Worm (Caenorhabditis elegans): ENCODE data around the gene C48D1.1.

The C48D1.1 gene

DNA sequence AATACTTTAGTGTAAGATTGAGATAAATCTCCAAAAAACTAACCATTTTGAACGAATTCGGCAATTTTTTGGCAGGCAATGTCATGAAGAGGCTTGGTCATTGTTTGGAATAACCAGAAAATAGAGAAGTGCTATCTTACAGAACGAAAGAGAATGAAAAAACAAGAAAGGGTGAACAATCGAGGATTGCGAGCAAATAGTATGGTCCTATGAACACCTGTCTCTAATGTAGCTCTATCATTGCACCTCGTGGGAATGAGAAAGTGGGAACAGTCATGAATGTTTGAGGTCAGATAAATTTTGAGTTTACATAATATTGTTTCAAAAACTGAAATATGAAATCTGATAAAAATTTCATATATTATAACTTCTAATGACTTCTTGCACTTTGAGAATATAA lies at the start of gene C48D1.1:
TSS of gene C48D1.1 (minus strand) at position 101 of the 400 bp plus-strand sequence.
- no peak for TF ChIP-seq klf-2 (GFP tag; conservative IDR thresholded peaks at IDR 0.05)
- TF ChIP-seq med-1 (GFP tag; optimal IDR thresholded peaks at IDR 0.05; ENCODE audit: insufficient read depth): no peak
- no peak for TF ChIP-seq T22C8.4 (GFP tag; IDR thresholded peaks at IDR 0.05)
- TF ChIP-seq ztf-23 (GFP tag; IDR thresholded peaks at IDR 0.05): no peak
- TF ChIP-seq flt-1 (GFP tag; IDR thresholded peaks at IDR 0.05): no peak
- no peak for TF ChIP-seq cog-1 (tag; optimal IDR thresholded peaks at IDR 0.05)
- TF ChIP-seq ref-1 (GFP tag; conservative IDR thresholded peaks at IDR 0.05): no peak
- TF ChIP-seq ztf-29 (GFP tag; IDR thresholded peaks at IDR 0.05): no peak
- TF ChIP-seq tab-1 (GFP tag; IDR thresholded peaks at IDR 0.05): no peak

DNA sequence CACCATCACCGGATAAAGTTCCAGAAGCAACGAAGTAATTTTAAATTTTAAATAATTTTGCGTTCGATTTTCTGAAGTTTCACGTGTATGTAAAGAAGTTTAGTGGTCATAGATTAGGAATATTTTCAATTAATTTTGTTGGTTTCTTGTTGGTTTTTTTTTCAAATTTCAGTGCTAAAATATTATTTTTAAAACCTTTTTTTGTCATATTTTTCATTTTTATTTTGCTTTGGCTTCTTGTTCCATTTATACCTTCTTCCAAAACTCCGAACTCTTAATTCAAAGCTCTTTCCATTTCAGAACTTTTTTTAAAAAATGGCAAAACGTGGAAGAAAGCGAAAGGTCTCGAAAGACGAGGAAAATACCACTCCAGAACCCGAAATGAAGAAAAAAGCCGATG lies 49.8 kb upstream of the C48D1.1 start, which contains the start of gene JC8.7:
TSS of gene JC8.7 (plus strand) at position 301 of the 400 bp plus-strand sequence.
- no peak for TF ChIP-seq T22C8.4 (GFP tag; IDR thresholded peaks at IDR 0.05)
- TF ChIP-seq tab-1 (GFP tag; IDR thresholded peaks at IDR 0.05): no peak
- no peak for TF ChIP-seq ref-1 (GFP tag; conservative IDR thresholded peaks at IDR 0.05)
- no peak for TF ChIP-seq ztf-29 (GFP tag; IDR thresholded peaks at IDR 0.05)
- TF ChIP-seq klf-2 (GFP tag; conservative IDR thresholded peaks at IDR 0.05): no peak
- no peak for TF ChIP-seq ztf-23 (GFP tag; IDR thresholded peaks at IDR 0.05)
- TF ChIP-seq flt-1 (GFP tag; IDR thresholded peaks at IDR 0.05): no peak
- no peak for TF ChIP-seq cog-1 (tag; optimal IDR thresholded peaks at IDR 0.05)
- no peak for TF ChIP-seq med-1 (GFP tag; optimal IDR thresholded peaks at IDR 0.05; ENCODE audit: insufficient read depth)

- TF ChIP-seq T22C8.4 (GFP tag; IDR thresholded peaks at IDR 0.05) (no peak), flt-1 (GFP tag; IDR thresholded peaks at IDR 0.05) (no peak), tab-1 (GFP tag; IDR thresholded peaks at IDR 0.05) (no peak), ztf-23 (GFP tag; IDR thresholded peaks at IDR 0.05) (no peak), cog-1 (tag; optimal IDR thresholded peaks at IDR 0.05) (no peak), med-1 (GFP tag; optimal IDR thresholded peaks at IDR 0.05; ENCODE audit: insufficient read depth) (no peak), ztf-29 (GFP tag; IDR thresholded peaks at IDR 0.05) (no peak), klf-2 (GFP tag; conservative IDR thresholded peaks at IDR 0.05) (no peak), ref-1 (GFP tag; conservative IDR thresholded peaks at IDR 0.05) (no peak)
These were observed 46.8 kb upstream of the C48D1.1 start, which contains the start of gene cox-11 for ce11 chrIV:13244024-13244423. Gene cox-11, plus strand, starts transcription at chrIV:13244324.

ce11 chrIV:13243375-13243774 lies 46.2 kb upstream of the C48D1.1 start, which contains the start of gene JC8.4:
Gene JC8.4, plus strand, starts transcription at chrIV:13243675.
- no peak for TF ChIP-seq T22C8.4 (GFP tag; IDR thresholded peaks at IDR 0.05)
- no peak for TF ChIP-seq cog-1 (tag; optimal IDR thresholded peaks at IDR 0.05)
- no peak for TF ChIP-seq flt-1 (GFP tag; IDR thresholded peaks at IDR 0.05)
- no peak for TF ChIP-seq tab-1 (GFP tag; IDR thresholded peaks at IDR 0.05)
- TF ChIP-seq klf-2 (GFP tag; conservative IDR thresholded peaks at IDR 0.05): no peak
- no peak for TF ChIP-seq ztf-29 (GFP tag; IDR thresholded peaks at IDR 0.05)
- TF ChIP-seq med-1 (GFP tag; optimal IDR thresholded peaks at IDR 0.05; ENCODE audit: insufficient read depth): no peak
- TF ChIP-seq ref-1 (GFP tag; conservative IDR thresholded peaks at IDR 0.05): no peak
- TF ChIP-seq ztf-23 (GFP tag; IDR thresholded peaks at IDR 0.05): no peak

- TF ChIP-seq ref-1 (GFP tag; conservative IDR thresholded peaks at IDR 0.05): no peak
These were observed 44.2 kb upstream of the C48D1.1 start for ce11 chrIV:13241340-13241739.

DNA sequence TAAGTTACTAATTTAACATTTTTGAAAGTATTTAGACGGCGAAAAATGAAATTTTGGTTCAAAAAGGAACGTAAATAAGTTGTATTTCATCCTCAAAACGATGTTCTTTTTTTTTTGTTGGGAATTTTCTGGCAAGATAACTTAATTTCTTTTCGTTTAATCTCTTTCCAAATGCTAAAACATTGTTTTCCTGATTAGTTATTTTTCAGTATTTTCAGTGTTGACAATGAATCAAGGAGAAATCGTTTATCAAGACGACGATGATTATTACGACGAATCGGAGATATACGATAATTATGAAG lies 43.6 kb upstream of the C48D1.1 start, which contains the start of gene lin-54:
TSS of gene lin-54 (plus strand) at position 203 of the 302 bp plus-strand sequence.
- TF ChIP-seq flt-1 (GFP tag; IDR thresholded peaks at IDR 0.05): no peak
- no peak for TF ChIP-seq T22C8.4 (GFP tag; IDR thresholded peaks at IDR 0.05)
- no peak for TF ChIP-seq tab-1 (GFP tag; IDR thresholded peaks at IDR 0.05)
- no peak for TF ChIP-seq klf-2 (GFP tag; conservative IDR thresholded peaks at IDR 0.05)
- no peak for TF ChIP-seq ref-1 (GFP tag; conservative IDR thresholded peaks at IDR 0.05)
- no peak for TF ChIP-seq med-1 (GFP tag; optimal IDR thresholded peaks at IDR 0.05; ENCODE audit: insufficient read depth)
- TF ChIP-seq ztf-29 (GFP tag; IDR thresholded peaks at IDR 0.05): no peak
- TF ChIP-seq ztf-23 (GFP tag; IDR thresholded peaks at IDR 0.05): no peak
- no peak for TF ChIP-seq cog-1 (tag; optimal IDR thresholded peaks at IDR 0.05)

- TF ChIP-seq flt-1 (GFP tag; IDR thresholded peaks at IDR 0.05): peak; percentile 77
- TF ChIP-seq med-1 (GFP tag; optimal IDR thresholded peaks at IDR 0.05; ENCODE audit: insufficient read depth): no peak
- TF ChIP-seq cog-1 (tag; optimal IDR thresholded peaks at IDR 0.05): peak; percentile 98
- TF ChIP-seq T22C8.4 (GFP tag; IDR thresholded peaks at IDR 0.05): peak; percentile 58; the same call in 1 of the 2 replicates
- TF ChIP-seq klf-2 (GFP tag; conservative IDR thresholded peaks at IDR 0.05): 0 out of 2 replicates have a peak, but pooled peaks have one; percentile 15
- peak; percentile 89 for TF ChIP-seq ztf-23 (GFP tag; IDR thresholded peaks at IDR 0.05)
These were observed 43.1 kb upstream of the C48D1.1 start, which contains the start of gene rpl-12 for ce11 chrIV:13240078-13240841. Gene rpl-12, minus strand, starts transcription at chrIV:13240651.

DNA sequence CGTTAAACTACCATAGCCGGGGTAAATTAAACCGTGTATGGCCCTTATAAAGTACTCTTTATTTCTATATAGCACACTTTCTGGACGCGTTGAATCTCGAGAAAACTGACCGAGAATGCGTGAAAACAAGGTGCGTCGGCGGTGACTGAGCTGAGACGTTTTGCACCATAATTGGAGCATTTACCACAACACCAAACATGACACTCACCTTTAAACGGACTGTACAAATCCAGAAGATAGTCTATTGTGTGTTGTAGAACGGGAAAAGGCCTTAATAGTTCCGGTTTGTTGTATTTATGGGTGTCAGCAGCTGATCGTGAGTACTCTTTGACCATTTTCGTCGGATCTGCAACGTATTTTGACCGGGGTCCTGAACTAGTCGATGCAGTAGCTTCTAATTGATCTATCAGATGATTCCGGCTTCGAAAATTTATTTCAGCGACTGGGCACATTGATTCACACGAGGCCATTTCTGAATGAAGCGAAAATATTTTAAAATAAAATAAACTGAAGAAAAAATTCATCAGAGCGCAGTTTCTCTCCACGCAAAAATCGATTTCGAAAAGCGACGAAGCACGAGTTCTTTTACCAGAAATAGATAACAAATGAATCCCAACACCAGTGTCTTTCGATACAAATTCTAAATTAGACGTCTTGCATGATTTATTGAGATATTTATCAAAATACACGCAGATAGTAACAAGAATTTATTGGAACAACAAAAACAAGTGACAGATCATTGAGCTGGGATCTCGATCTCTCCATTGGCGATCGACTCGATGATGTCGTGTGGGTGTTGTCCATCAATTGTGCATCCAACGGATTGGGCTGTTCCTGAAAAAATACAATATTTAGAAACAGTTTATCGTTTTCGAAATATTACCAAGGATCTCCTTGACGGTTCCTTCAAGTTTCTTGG lies 42.0 kb upstream of the C48D1.1 start, which contains the start of gene tag-115:
TSS of gene tag-115 (minus strand) at position 472 of the 919 bp plus-strand sequence.
- TF ChIP-seq cog-1 (tag; optimal IDR thresholded peaks at IDR 0.05) (no peak), med-1 (GFP tag; optimal IDR thresholded peaks at IDR 0.05; ENCODE audit: insufficient read depth) (no peak), ref-1 (GFP tag; conservative IDR thresholded peaks at IDR 0.05) (no peak)

DNA sequence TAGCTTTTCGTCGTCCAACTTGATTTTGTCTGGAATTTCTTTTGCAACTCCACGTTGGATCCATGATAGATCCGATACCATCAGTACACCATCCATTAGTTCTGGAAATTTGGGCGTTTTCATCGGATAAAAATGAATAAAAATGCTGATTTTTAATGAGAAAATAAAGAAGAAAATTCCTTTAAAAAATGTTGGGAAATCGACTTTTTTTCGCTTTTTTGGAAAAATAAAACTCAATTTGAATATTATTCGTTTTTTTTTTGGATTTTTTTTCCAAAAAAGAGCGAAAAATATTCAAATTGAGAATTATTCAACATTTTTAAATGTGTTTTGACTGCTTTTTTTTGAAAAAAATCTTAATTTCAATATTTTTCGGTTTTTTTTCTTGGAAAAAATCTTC lies 39.3 kb upstream of the C48D1.1 start, which contains the start of gene pwp-1:
TSS of gene pwp-1 (minus strand) at position 101 of the 400 bp plus-strand sequence.
- TF ChIP-seq tab-1 (GFP tag; IDR thresholded peaks at IDR 0.05) (no peak), klf-2 (GFP tag; conservative IDR thresholded peaks at IDR 0.05) (no peak), ztf-29 (GFP tag; IDR thresholded peaks at IDR 0.05) (no peak), flt-1 (GFP tag; IDR thresholded peaks at IDR 0.05) (no peak), ztf-23 (GFP tag; IDR thresholded peaks at IDR 0.05) (no peak)

All from whole organism, midembryonic.